Worm (Caenorhabditis elegans) whole organism, L1 larva: ENCODE measurements around the gene sre-49.

Experiments
- C16A3.4 ChIP-seq: fragments of 150-350 bp; optimal IDR thresholded peaks from 2 replicates; lab custom pipeline; 2014; ENCODE audit warnings: missing biosample characterization, missing genetic modification characterization
- Y116A8C.19 ChIP-seq: sonication (generic microtip); optimal IDR thresholded peaks from 2 replicates; lab custom pipeline; 2016; ENCODE audit warnings: missing compliant biosample characterization, missing genetic modification characterization, borderline replicate concordance
- alr-1 ChIP-seq: fragments of 200-800 bp; sonication (Bioruptor generic); optimal IDR thresholded peaks from 2 replicates; lab custom pipeline; 2018; ENCODE audit warnings: borderline replicate concordance, mild to moderate bottlenecking, missing genetic modification characterization, missing compliant biosample characterization
- aly-2 ChIP-seq: fragments of 150-350 bp; optimal IDR thresholded peaks from 2 replicates; lab custom pipeline; 2014; ENCODE audit warnings: missing biosample characterization, missing genetic modification characterization
- blmp-1 ChIP-seq: fragments of 150-350 bp; optimal IDR thresholded peaks from 2 replicates; lab custom pipeline; 2014; ENCODE audit warnings: missing biosample characterization, missing genetic modification characterization
- ceh-63 ChIP-seq: fragments of 200-800 bp; sonication (Bioruptor generic); optimal IDR thresholded peaks from 2 replicates; lab custom pipeline; 2018; ENCODE audit warnings: mild to moderate bottlenecking, missing genetic modification characterization, missing compliant biosample characterization
- ceh-8 ChIP-seq: fragments of 200-800 bp; sonication (Bioruptor generic); optimal IDR thresholded peaks from 2 replicates; lab custom pipeline; 2018; ENCODE audit warnings: mild to moderate bottlenecking, missing genetic modification characterization, moderate library complexity, missing compliant biosample characterization
- ceh-82 ChIP-seq, 3 experiments: fragments of 150-350 bp in 1 of 3; sonication (generic microtip) in 2 of 3; optimal IDR thresholded peaks; 2 replicates each; lab custom pipeline; 2014 to 2017; ENCODE audit warnings: missing biosample characterization in 3 of 3, missing genetic modification characterization in 3 of 3
- ceh-88 ChIP-seq: fragments of 200-800 bp; sonication (Bioruptor generic); IDR thresholded peaks from 2 replicates; pipeline ENCODE4 v1.3.6; 2022; ENCODE audit warnings: missing genetic modification characterization, missing compliant biosample characterization
- efl-1 ChIP-seq, 4 experiments: fragments of 150-350 bp; optimal IDR thresholded peaks in 3 of 4; peaks in 1 of 4; 1 replicate in 1 of 4; 2 replicates in 3 of 4; lab custom pipeline; 2014; ENCODE audit warnings: missing biosample characterization in 2 of 4, missing genetic modification characterization in 2 of 4, missing genetic modification reagents in 2 of 4
- efl-3 ChIP-seq: fragments of 200-800 bp; sonication (Bioruptor generic); optimal IDR thresholded peaks from 2 replicates; lab custom pipeline; 2018; ENCODE audit warnings: mild to moderate bottlenecking, missing genetic modification characterization, missing compliant biosample characterization
- egl-13 ChIP-seq: sonication (generic microtip); optimal IDR thresholded peaks from 2 replicates; lab custom pipeline; 2016; ENCODE audit warnings: missing genotype, missing genetic modification reagents, missing genetic modification characterization, missing compliant biosample characterization
- egl-27 ChIP-seq, 2 experiments: fragments of 150-350 bp in 1 of 2; sonication (generic microtip); optimal IDR thresholded peaks; 3 replicates each; lab custom pipeline; 2017 to 2018; ENCODE audit warnings: missing biosample characterization in 2 of 2, missing genetic modification characterization in 2 of 2, missing genetic modification reagents in 2 of 2
- ets-5 ChIP-seq: fragments of 200-800 bp; sonication (Bioruptor generic); IDR thresholded peaks from 2 replicates; pipeline ENCODE4 v1.3.6; 2022; ENCODE audit warnings: missing genetic modification characterization, missing compliant biosample characterization
- fkh-10 ChIP-seq: sonication (generic microtip); optimal IDR thresholded peaks from 2 replicates; lab custom pipeline; 2017; ENCODE audit warnings: missing biosample characterization, missing genetic modification reagents, missing genetic modification characterization
- grh-1 ChIP-seq: fragments of 200-800 bp; sonication (Bioruptor generic); IDR thresholded peaks from 2 replicates; pipeline ENCODE4 v1.3.6; 2022; ENCODE audit warnings: missing genetic modification reagents, missing genetic modification characterization, missing compliant biosample characterization
- hlh-4 ChIP-seq: sonication (generic microtip); optimal IDR thresholded peaks from 2 replicates; lab custom pipeline; 2016; ENCODE audit warnings: mild to moderate bottlenecking, missing genetic modification characterization, missing compliant biosample characterization
- hpl-2 ChIP-seq: fragments of 150-350 bp; optimal IDR thresholded peaks from 2 replicates; lab custom pipeline; 2014; ENCODE audit warnings: missing biosample characterization, missing genetic modification reagents, missing genetic modification characterization
- irx-1 ChIP-seq: sonication (generic microtip); optimal IDR thresholded peaks from 2 replicates; lab custom pipeline; 2016; ENCODE audit warnings: missing genetic modification characterization, missing compliant biosample characterization
- isw-1 ChIP-seq: fragments of 200-800 bp; sonication (Bioruptor generic); IDR thresholded peaks from 2 replicates; pipeline ENCODE4 v1.3.6; 2022; ENCODE audit warnings: missing genetic modification characterization, missing compliant biosample characterization
- jun-1 ChIP-seq: fragments of 150-350 bp; optimal IDR thresholded peaks from 2 replicates; lab custom pipeline; 2014; ENCODE audit warnings: missing biosample characterization, missing genetic modification reagents, missing genetic modification characterization
- lin-13 ChIP-seq: fragments of 150-350 bp; optimal IDR thresholded peaks from 2 replicates; lab custom pipeline; 2014; ENCODE audit warnings: missing biosample characterization, missing genetic modification reagents, missing genetic modification characterization
- lin-14 ChIP-seq: fragments of 200-800 bp; sonication (Bioruptor generic); optimal IDR thresholded peaks from 2 replicates; lab custom pipeline; 2018; ENCODE audit warnings: mild to moderate bottlenecking, missing genetic modification characterization, moderate library complexity, missing compliant biosample characterization
- lin-39 ChIP-seq: fragments of 150-350 bp; optimal IDR thresholded peaks from 2 replicates; lab custom pipeline; 2014; ENCODE audit warnings: missing biosample characterization, missing genetic modification reagents, missing genetic modification characterization
- lsy-2 ChIP-seq, 2 experiments: fragments of 150-350 bp; optimal IDR thresholded peaks; 2 replicates each; lab custom pipeline; 2014; ENCODE audit warnings: missing biosample characterization in 2 of 2, missing genetic modification characterization in 2 of 2
- mab-9 ChIP-seq: fragments of 200-800 bp; sonication (Bioruptor generic); IDR thresholded peaks from 2 replicates; pipeline ENCODE4 v1.3.6; 2022; ENCODE audit warnings: missing genetic modification reagents, missing genetic modification characterization, missing compliant biosample characterization
- mdl-1 ChIP-seq, 2 experiments: fragments of 150-350 bp; optimal IDR thresholded peaks; 2 replicates each; lab custom pipeline; 2014 to 2017; ENCODE audit warnings: missing biosample characterization in 2 of 2, missing genetic modification characterization in 2 of 2, inconsistent platforms in 1 of 2
- mep-1 ChIP-seq: fragments of 150-350 bp; optimal IDR thresholded peaks from 2 replicates; lab custom pipeline; 2014; ENCODE audit warnings: missing biosample characterization, missing genetic modification characterization
- nhr-11 ChIP-seq: fragments of 150-350 bp; optimal IDR thresholded peaks from 2 replicates; lab custom pipeline; 2014; ENCODE audit warnings: missing biosample characterization, missing genetic modification characterization
- nhr-12 ChIP-seq: sonication (generic microtip); optimal IDR thresholded peaks from 2 replicates; lab custom pipeline; 2017; ENCODE audit warnings: missing biosample characterization, missing genetic modification characterization
- nhr-20 ChIP-seq: sonication (generic microtip); optimal IDR thresholded peaks from 2 replicates; lab custom pipeline; 2016; ENCODE audit warnings: mild to moderate bottlenecking, missing genetic modification characterization, missing compliant biosample characterization
- nhr-76 ChIP-seq: sonication (generic microtip); optimal IDR thresholded peaks from 2 replicates; lab custom pipeline; 2017; ENCODE audit warnings: missing biosample characterization, missing genetic modification characterization
- nhr-77 ChIP-seq: fragments of 150-350 bp; optimal IDR thresholded peaks from 2 replicates; lab custom pipeline; 2014; ENCODE audit warnings: missing biosample characterization, missing genetic modification characterization
- nhr-90 ChIP-seq: sonication (generic microtip); optimal IDR thresholded peaks from 2 replicates; lab custom pipeline; 2016; ENCODE audit warnings: mild to moderate bottlenecking, missing genetic modification characterization, missing compliant biosample characterization; ENCODE audit not compliant: poor library complexity
- pax-3 ChIP-seq: fragments of 200-800 bp; sonication (Bioruptor generic); optimal IDR thresholded peaks from 2 replicates; lab custom pipeline; 2018; ENCODE audit warnings: mild to moderate bottlenecking, missing genetic modification characterization, moderate library complexity, missing compliant biosample characterization
- pqm-1 ChIP-seq: sonication (generic microtip); optimal IDR thresholded peaks from 3 replicates; lab custom pipeline; 2017; ENCODE audit warnings: missing biosample characterization, missing genetic modification characterization
- snu-23 ChIP-seq: sonication (generic microtip); optimal IDR thresholded peaks from 2 replicates; lab custom pipeline; 2016; ENCODE audit warnings: missing genetic modification characterization, missing compliant biosample characterization
- sptf-1 ChIP-seq: fragments of 150-350 bp; optimal IDR thresholded peaks from 2 replicates; lab custom pipeline; 2014; ENCODE audit warnings: missing biosample characterization, missing genetic modification characterization
- sup-37 ChIP-seq: fragments of 200-800 bp; sonication (Bioruptor generic); optimal IDR thresholded peaks from 2 replicates; lab custom pipeline; 2018; ENCODE audit warnings: mild to moderate bottlenecking, missing genetic modification characterization, missing compliant biosample characterization
- tlp-1 ChIP-seq: fragments of 150-350 bp; optimal IDR thresholded peaks from 2 replicates; lab custom pipeline; 2014; ENCODE audit warnings: missing biosample characterization, missing genetic modification characterization
- unc-30 ChIP-seq: sonication (generic microtip); optimal IDR thresholded peaks from 2 replicates; lab custom pipeline; 2017; ENCODE audit warnings: missing biosample characterization, missing genetic modification characterization
- unc-62 ChIP-seq: fragments of 150-350 bp; optimal IDR thresholded peaks from 2 replicates; lab custom pipeline; 2014; ENCODE audit warnings: missing biosample characterization, missing genetic modification reagents, missing genetic modification characterization
- unc-98 ChIP-seq: fragments of 200-800 bp; sonication (Bioruptor generic); IDR thresholded peaks from 2 replicates; pipeline ENCODE4 v1.3.6; 2022; ENCODE audit warnings: missing genetic modification characterization, missing compliant biosample characterization
- xbp-1 ChIP-seq: sonication (generic microtip); optimal IDR thresholded peaks from 2 replicates; lab custom pipeline; 2016; ENCODE audit warnings: missing genetic modification characterization, missing compliant biosample characterization
- zag-1 ChIP-seq: fragments of 150-350 bp; optimal IDR thresholded peaks from 2 replicates; lab custom pipeline; 2014; ENCODE audit warnings: missing biosample characterization, missing genetic modification characterization
- zip-4 ChIP-seq: fragments of 200-800 bp; sonication (Bioruptor generic); optimal IDR thresholded peaks from 2 replicates; lab custom pipeline; 2018; ENCODE audit warnings: mild to moderate bottlenecking, missing genetic modification characterization, moderate library complexity, missing compliant biosample characterization
- ztf-11 ChIP-seq, 2 experiments: sonication (generic microtip); optimal IDR thresholded peaks; 2 replicates each; lab custom pipeline; 2016 to 2017; ENCODE audit warnings: missing genetic modification characterization in 2 of 2, missing biosample characterization in 1 of 2, missing compliant biosample characterization in 1 of 2

Gene sre-49

ce11 chrII:12346289-12346989 is 27.8 kb downstream of the sre-49 start (continued):
- TF ChIP-seq fkh-10 (GFP tag; lab: Kevin White, UChicago) (no peak), nhr-11 (tag; lab: Kevin White, UChicago) (no peak), ceh-8 (no peak), hlh-4 (tag; lab: Kevin White, UChicago) (no peak), mdl-1 (tag; optimal IDR thresholded peaks at IDR 0.05; lab: Kevin White, UChicago) (no peak), C16A3.4 (tag; lab: Kevin White, UChicago) (no peak), egl-13 (tag; lab: Kevin White, UChicago) (no peak), sptf-1 (no peak), efl-1 (optimal IDR thresholded peaks at IDR 0.05; lab: Kevin White, UChicago) (no peak), efl-1 (GFP tag; optimal IDR thresholded peaks at IDR 0.05 in 1 of 2; lab: Kevin White, UChicago) (peak in 1 of 2 experiments; percentile 83), zag-1 (tag; lab: Kevin White, UChicago) (no peak), tlp-1 (tag; lab: Kevin White, UChicago) (no peak), hpl-2 (GFP tag; lab: Kevin White, UChicago) (no peak), aly-2 (tag; lab: Kevin White, UChicago) (no peak), ets-5 (GFP tag; lab: Robert Waterston, UW) (0 out of 2 replicates have a peak, but pooled peaks have one; percentile 59), mab-9 (no peak), unc-62 (GFP tag; lab: Kevin White, UChicago) (no peak)

- peak; percentile 14 for TF ChIP-seq lin-14 (GFP tag; lab: Kevin White, UChicago)
- no peak for TF ChIP-seq irx-1 (tag; lab: Kevin White, UChicago)
- TF ChIP-seq, all 84 proteins: peak for 1
Measured at ce11 chrII:12348957-12349356, 30.3 kb downstream of the sre-49 start.

ce11 chrII:12349866-12350265 is 31.2 kb downstream of the sre-49 start:
- no peak for TF ChIP-seq ceh-88
- no peak for TF ChIP-seq mep-1 (tag; lab: Kevin White, UChicago)
- no peak for TF ChIP-seq aly-2 (tag; lab: Kevin White, UChicago)
- TF ChIP-seq isw-1 (GFP tag; lab: Robert Waterston, UW): no peak
- TF ChIP-seq nhr-90 (tag; lab: Kevin White, UChicago): no peak
- no peak for TF ChIP-seq Y116A8C.19 (tag; lab: Kevin White, UChicago)
- TF ChIP-seq grh-1: no peak
- no peak for TF ChIP-seq nhr-76 (tag; lab: Kevin White, UChicago)
- TF ChIP-seq ets-5 (GFP tag; lab: Robert Waterston, UW): no peak
- TF ChIP-seq lsy-2 (tag; optimal IDR thresholded peaks at IDR 0.05; lab: Kevin White, UChicago): no peak
- no peak for TF ChIP-seq ztf-11 (tag; optimal IDR thresholded peaks at IDR 0.05; lab: Kevin White, UChicago)
- no peak for TF ChIP-seq egl-13 (tag; lab: Kevin White, UChicago)
- TF ChIP-seq efl-3 (GFP tag; lab: Kevin White, UChicago): no peak
- TF ChIP-seq nhr-20 (tag; lab: Kevin White, UChicago): peak; percentile 7
- TF ChIP-seq zip-4 (GFP tag; lab: Kevin White, UChicago): no peak
- no peak for TF ChIP-seq lin-13
- TF ChIP-seq unc-62 (GFP tag; lab: Kevin White, UChicago): no peak
- TF ChIP-seq blmp-1 (tag; lab: Kevin White, UChicago): no peak
- peak; percentile 39 for TF ChIP-seq sup-37 (GFP tag; lab: Kevin White, UChicago)
- TF ChIP-seq nhr-77 (tag; lab: Kevin White, UChicago): peak; percentile 44
- TF ChIP-seq nhr-12 (tag; lab: Kevin White, UChicago): no peak
- TF ChIP-seq unc-30 (tag; lab: Kevin White, UChicago): no peak
- no peak for TF ChIP-seq zag-1 (tag; lab: Kevin White, UChicago)
- no peak for TF ChIP-seq unc-98 (GFP tag; lab: Robert Waterston, UW)
- no peak for TF ChIP-seq C16A3.4 (tag; lab: Kevin White, UChicago)
- no peak for TF ChIP-seq ceh-63 (GFP tag; lab: Kevin White, UChicago)
- no peak for TF ChIP-seq lin-39 (tag; lab: Kevin White, UChicago)
- TF ChIP-seq snu-23 (GFP tag; lab: Kevin White, UChicago): no peak
- TF ChIP-seq lin-14 (GFP tag; lab: Kevin White, UChicago): peak; percentile 37
- no peak for TF ChIP-seq pqm-1
- TF ChIP-seq egl-27 (tag; optimal IDR thresholded peaks at IDR 0.05; lab: Kevin White, UChicago): no peak
- TF ChIP-seq ceh-82 (tag; optimal IDR thresholded peaks at IDR 0.05; lab: Kevin White, UChicago): no peak
- TF ChIP-seq alr-1 (tag; lab: Kevin White, UChicago): no peak
- no peak for TF ChIP-seq jun-1 (tag; lab: Kevin White, UChicago)
- TF ChIP-seq xbp-1 (tag; lab: Kevin White, UChicago): no peak
- no peak for TF ChIP-seq pax-3 (tag; lab: Kevin White, UChicago)
